Fruit fly (Drosophila melanogaster): ENCODE measurements around the gene Oseg5.

Gene Oseg5

dm6 chr2L:20805624-20806339, 29.9 kb downstream of the Oseg5 start (continued):
- TF ChIP-seq fd3F (GFP tag; optimal IDR thresholded peaks at IDR 0.05): peak; percentile 92
- TF ChIP-seq Lpt (GFP tag; optimal IDR thresholded peaks at IDR 0.05): no peak
- peak; percentile 91 for TF ChIP-seq CG10654 (GFP tag; optimal IDR thresholded peaks at IDR 0.05)
- TF ChIP-seq CG7271 (tag; optimal IDR thresholded peaks at IDR 0.05): peak; percentile 67
- peak; percentile 94 for TF ChIP-seq CG1602 (GFP tag; optimal IDR thresholded peaks at IDR 0.05)
- TF ChIP-seq CG4617 (GFP tag; optimal IDR thresholded peaks at IDR 0.05; ENCODE audit: borderline replicate concordance): peak; percentile 85
- TF ChIP-seq knrl (GFP tag; IDR thresholded peaks at IDR 0.05; ENCODE audit: partially characterized antibody): peak; percentile 44; the same call in 2 of the 3 replicates
- TF ChIP-seq Xrp1 (GFP tag; IDR thresholded peaks at IDR 0.05): peak; percentile 96
- peak; percentile 97 for TF ChIP-seq CG7839 (tag; optimal IDR thresholded peaks at IDR 0.05)
- TF ChIP-seq Ets65A (GFP tag): peak; percentile 96
- peak; percentile 97 for TF ChIP-seq CG15269 (tag; optimal IDR thresholded peaks at IDR 0.05)
- peak; percentile 92 for TF ChIP-seq gce (GFP tag; IDR thresholded peaks at IDR 0.05)
- TF ChIP-seq ara (GFP tag; IDR thresholded peaks at IDR 0.05): peak; percentile 93
- TF ChIP-seq Doc2 (GFP tag; IDR thresholded peaks at IDR 0.05): peak; percentile 88
- TF ChIP-seq caup (GFP tag; optimal IDR thresholded peaks at IDR 0.05; ENCODE audit: severe bottlenecking): peak; percentile 94
- TF ChIP-seq phol (tag; optimal IDR thresholded peaks at IDR 0.05): peak; percentile 95
- TF ChIP-seq GATAe (GFP tag; conservative IDR thresholded peaks at IDR 0.05): peak; percentile 74
- peak; percentile 61 for TF ChIP-seq CG8089 (GFP tag; optimal IDR thresholded peaks at IDR 0.05)
- TF ChIP-seq MBD-R2 (GFP tag; IDR thresholded peaks at IDR 0.05): peak; percentile 85
- TF ChIP-seq CG12659 (GFP tag; optimal IDR thresholded peaks at IDR 0.05): peak; percentile 97
- peak; percentile 91 for TF ChIP-seq CG14667 (GFP tag; IDR thresholded peaks at IDR 0.05)
- TF ChIP-seq MESR4 (GFP tag; optimal IDR thresholded peaks at IDR 0.05): peak; percentile 58
- peak; percentile 87 for TF ChIP-seq MTF-1 (GFP tag; optimal IDR thresholded peaks at IDR 0.05; ENCODE audit: borderline replicate concordance)
- TF ChIP-seq CG12299 (tag; optimal IDR thresholded peaks at IDR 0.05): peak; percentile 94
- peak; percentile 97 for TF ChIP-seq Fer3 (tag; optimal IDR thresholded peaks at IDR 0.05)
- TF ChIP-seq ind (GFP tag; optimal IDR thresholded peaks at IDR 0.05): peak; percentile 94
- peak; percentile 33 for TF ChIP-seq CG12744 (GFP tag; optimal IDR thresholded peaks at IDR 0.05)
- peak; percentile 86 for TF ChIP-seq ems (GFP tag; optimal IDR thresholded peaks at IDR 0.05)
- TF ChIP-seq Stat92E (GFP tag; optimal IDR thresholded peaks at IDR 0.05): peak in 1 of 3 experiments; percentile 87
- peak; percentile 86 for TF ChIP-seq CG6175 (GFP tag; IDR thresholded peaks at IDR 0.05)
- peak; percentile 92 for TF ChIP-seq CG7372 (GFP tag; IDR thresholded peaks at IDR 0.05)
- peak; percentile 97 for TF ChIP-seq dysf (GFP tag; IDR thresholded peaks at IDR 0.05)
- peak; percentile 92 for TF ChIP-seq D19A (tag; optimal IDR thresholded peaks at IDR 0.05)
- peak; percentile 18 for TF ChIP-seq Elba2 (GFP tag; optimal IDR thresholded peaks at IDR 0.05)
- peak; percentile 87 for TF ChIP-seq peb (GFP tag; IDR thresholded peaks at IDR 0.05)
- TF ChIP-seq Bdp1 (GFP tag; optimal IDR thresholded peaks at IDR 0.05): peak; percentile 77
- TF ChIP-seq CG1832 (GFP tag; optimal IDR thresholded peaks at IDR 0.05): no peak
- TF ChIP-seq CG6689 (GFP tag; IDR thresholded peaks at IDR 0.05): peak; percentile 96
- peak; percentile 69 for TF ChIP-seq CG8944 (GFP tag; optimal IDR thresholded peaks at IDR 0.05)
- TF ChIP-seq insv (GFP tag; optimal IDR thresholded peaks at IDR 0.05): peak in 1 of 2 experiments; percentile 54
- peak; percentile 92 for TF ChIP-seq CG2202 (tag; optimal IDR thresholded peaks at IDR 0.05)
- TF ChIP-seq CG12219 (GFP tag; optimal IDR thresholded peaks at IDR 0.05): peak; percentile 96
- TF ChIP-seq chm (GFP tag; IDR thresholded peaks at IDR 0.05): peak; percentile 90
- peak; percentile 63 for TF ChIP-seq CG4282 (GFP tag; optimal IDR thresholded peaks at IDR 0.05)
- TF ChIP-seq CHES-1-like (GFP tag; optimal IDR thresholded peaks at IDR 0.05): peak; percentile 71
- no peak for TF ChIP-seq fru (optimal IDR thresholded peaks at IDR 0.05)
- TF ChIP-seq CG3995 (GFP tag; optimal IDR thresholded peaks at IDR 0.05): peak; percentile 64
- peak; percentile 91 for TF ChIP-seq B-H1 (GFP tag; IDR thresholded peaks at IDR 0.05)
- TF ChIP-seq CG32532 (GFP tag; IDR thresholded peaks at IDR 0.05): peak; percentile 96
- TF ChIP-seq Oaz (GFP tag; IDR thresholded peaks at IDR 0.05): peak; percentile 90

All from whole organism, embryonic.